Fruit fly (Drosophila melanogaster) whole organism, embryonic: ENCODE measurements around the gene uif.

Experiments
- Asciz ChIP-seq: fragments of 200-800 bp; sonication (Bioruptor generic); optimal IDR thresholded peaks from 2 replicates; lab custom pipeline; 2017; ENCODE audit warnings: missing biosample characterization, mild to moderate bottlenecking, missing genetic modification characterization, missing genetic modification reagents
- CG10321 ChIP-seq: fragments of 200-800 bp; sonication (Bioruptor generic); IDR thresholded peaks from 2 replicates; pipeline ENCODE4 v1.3.6; 2022; ENCODE audit warnings: missing biosample characterization, missing genetic modification characterization
- CG10543 ChIP-seq: fragments of 200-800 bp; sonication (Bioruptor generic); optimal IDR thresholded peaks from 3 replicates; lab custom pipeline; 2017; ENCODE audit warnings: missing biosample characterization, mild to moderate bottlenecking, missing genetic modification characterization, moderate library complexity
- CG11456 ChIP-seq: fragments of 200-800 bp; sonication (Bioruptor generic); IDR thresholded peaks from 3 replicates; pipeline ENCODE4 v1.3.6; 2022; ENCODE audit warnings: missing biosample characterization, missing genetic modification characterization
- CG12744 ChIP-seq: fragments of 200-800 bp; sonication (Bioruptor generic); optimal IDR thresholded peaks from 2 replicates; lab custom pipeline; 2016; ENCODE audit warnings: missing biosample characterization, missing genetic modification characterization
- CG14050 ChIP-seq: fragments of 200-800 bp; sonication (Bioruptor generic); IDR thresholded peaks from 3 replicates; pipeline ENCODE4 v1.3.6; 2022; ENCODE audit warnings: missing biosample characterization, missing genetic modification characterization
- CG1603 ChIP-seq: fragments of 200-800 bp; sonication (Bioruptor generic); optimal IDR thresholded peaks from 2 replicates; lab custom pipeline; 2019; ENCODE audit warnings: missing biosample characterization, mild to moderate bottlenecking, missing genetic modification characterization, moderate library complexity
- CG17568 ChIP-seq: fragments of 200-800 bp; sonication (Bioruptor generic); optimal IDR thresholded peaks from 2 replicates; lab custom pipeline; 2018; ENCODE audit warnings: missing biosample characterization, mild to moderate bottlenecking, missing genetic modification characterization, moderate library complexity
- CG17829 ChIP-seq: fragments of 200-800 bp; optimal IDR thresholded peaks from 2 replicates; lab custom pipeline; 2019; ENCODE audit warnings: missing biosample characterization, mild to moderate bottlenecking, missing genetic modification characterization, moderate library complexity
- CG18262 ChIP-seq: fragments of 200-800 bp; optimal IDR thresholded peaks from 3 replicates; lab custom pipeline; 2019; ENCODE audit warnings: missing biosample characterization, mild to moderate bottlenecking, missing genetic modification characterization, moderate library complexity
- CG18619 ChIP-seq: fragments of 200-800 bp; sonication (Bioruptor generic); optimal IDR thresholded peaks from 3 replicates; lab custom pipeline; 2017; ENCODE audit warnings: missing biosample characterization, mild to moderate bottlenecking, missing genetic modification characterization
- CG2678 ChIP-seq: fragments of 200-800 bp; sonication (Bioruptor generic); optimal IDR thresholded peaks from 3 replicates; lab custom pipeline; 2019; ENCODE audit warnings: missing biosample characterization, mild to moderate bottlenecking, missing genetic modification characterization, moderate library complexity
- CG30403 ChIP-seq: fragments of 200-800 bp; sonication (Bioruptor generic); optimal IDR thresholded peaks from 3 replicates; lab custom pipeline; 2016; ENCODE audit warnings: missing biosample characterization, missing genetic modification characterization
- CG30431 ChIP-seq: fragments of 200-800 bp; sonication (Bioruptor generic); optimal IDR thresholded peaks from 2 replicates; lab custom pipeline; 2017; ENCODE audit warnings: missing biosample characterization, missing genetic modification characterization
- CG3065 ChIP-seq: fragments of 200-800 bp; sonication (Bioruptor generic); optimal IDR thresholded peaks from 2 replicates; lab custom pipeline; 2016; ENCODE audit warnings: missing biosample characterization, missing genetic modification characterization
- CG32772 ChIP-seq: fragments of 200-800 bp; sonication (Bioruptor generic); IDR thresholded peaks from 2 replicates; pipeline ENCODE4 v1.3.6; 2022; ENCODE audit warnings: missing biosample characterization, missing genetic modification characterization
- CG3838 ChIP-seq: fragments of 200-800 bp; sonication (Bioruptor generic); optimal IDR thresholded peaks from 3 replicates; lab custom pipeline; 2016; ENCODE audit warnings: missing biosample characterization, missing genetic modification characterization
- CG3847 ChIP-seq: fragments of 200-800 bp; sonication (Bioruptor generic); IDR thresholded peaks from 2 replicates; pipeline ENCODE4 v1.3.6; 2022; ENCODE audit warnings: missing biosample characterization, missing genetic modification characterization
- CG43689 ChIP-seq: fragments of 200-800 bp; sonication (Bioruptor generic); IDR thresholded peaks from 2 replicates; pipeline ENCODE4 v1.3.6; 2022; ENCODE audit warnings: missing biosample characterization, missing genetic modification characterization
- CG6683 ChIP-seq: fragments of 200-800 bp; sonication (Bioruptor generic); optimal IDR thresholded peaks from 2 replicates; lab custom pipeline; 2017; ENCODE audit warnings: missing biosample characterization, mild to moderate bottlenecking, missing genetic modification characterization, missing genetic modification reagents
- CG6813 ChIP-seq: fragments of 200-800 bp; sonication (Bioruptor generic); optimal IDR thresholded peaks from 2 replicates; lab custom pipeline; 2017; ENCODE audit warnings: missing biosample characterization, missing genetic modification characterization, mild to moderate bottlenecking, moderate library complexity, missing genetic modification reagents
- CG7556 ChIP-seq: fragments of 200-800 bp; sonication (Bioruptor generic); optimal IDR thresholded peaks from 2 replicates; lab custom pipeline; 2017; ENCODE audit warnings: missing biosample characterization, mild to moderate bottlenecking, missing genetic modification characterization
- CG9876 ChIP-seq: fragments of 200-800 bp; sonication (Bioruptor generic); optimal IDR thresholded peaks from 2 replicates; lab custom pipeline; 2016; ENCODE audit warnings: missing biosample characterization, missing genetic modification characterization
- D ChIP-seq, 2 experiments: fragments of 200-800 bp in 1 of 2; fragments of >200 bp in 1 of 2; sonication (Bioruptor generic) in 1 of 2; optimal IDR thresholded peaks; 2 replicates in 1 of 2; 3 replicates in 1 of 2; lab custom pipeline; 2017; ENCODE audit warnings: mild to moderate bottlenecking in 1 of 2, missing biosample characterization in 1 of 2, missing genetic modification characterization in 1 of 2, missing genetic modification reagents in 1 of 2
- Dp ChIP-seq: fragments of 200-800 bp; sonication (Bioruptor generic); optimal IDR thresholded peaks from 2 replicates; lab custom pipeline; 2018; ENCODE audit warnings: missing biosample characterization, mild to moderate bottlenecking, missing genetic modification characterization, moderate library complexity
- NFAT ChIP-seq: fragments of 200-800 bp; sonication (Bioruptor generic); IDR thresholded peaks from 2 replicates; pipeline ENCODE4 v1.3.6; 2022; ENCODE audit warnings: missing biosample characterization, missing genetic modification characterization
- Scr ChIP-seq: fragments of 200-800 bp; sonication (Bioruptor generic); IDR thresholded peaks from 2 replicates; pipeline ENCODE4 v1.3.6; 2022; ENCODE audit warnings: missing biosample characterization, missing genetic modification characterization; ENCODE audit not compliant: partially characterized antibody
- Six4 ChIP-seq: fragments of 200-800 bp; sonication (Bioruptor generic); optimal IDR thresholded peaks from 2 replicates; lab custom pipeline; 2016; ENCODE audit warnings: missing biosample characterization, missing genetic modification characterization
- Sox100B ChIP-seq: fragments of 200-800 bp; sonication (Bioruptor generic); optimal IDR thresholded peaks from 3 replicates; lab custom pipeline; 2018; ENCODE audit warnings: missing biosample characterization, mild to moderate bottlenecking, missing genetic modification characterization
- amos ChIP-seq: fragments of 200-800 bp; sonication (Bioruptor generic); IDR thresholded peaks from 2 replicates; pipeline ENCODE4 v1.3.6; 2022; ENCODE audit warnings: missing biosample characterization, missing genetic modification characterization; ENCODE audit not compliant: partially characterized antibody
- caup ChIP-seq: fragments of 200-800 bp; sonication (Bioruptor generic); optimal IDR thresholded peaks from 3 replicates; lab custom pipeline; 2017; ENCODE audit warnings: missing biosample characterization, mild to moderate bottlenecking, missing genetic modification characterization, moderate library complexity; ENCODE audit not compliant: severe bottlenecking
- crc ChIP-seq: fragments of 200-800 bp; sonication (Bioruptor generic); optimal IDR thresholded peaks from 2 replicates; lab custom pipeline; 2016; ENCODE audit warnings: missing biosample characterization, missing genetic modification characterization
- da ChIP-seq: fragments of 200-800 bp; sonication (Bioruptor generic); optimal IDR thresholded peaks from 2 replicates; lab custom pipeline; 2016; ENCODE audit warnings: missing biosample characterization, missing genetic modification characterization
- dmrt11E ChIP-seq: fragments of 200-800 bp; sonication (Bioruptor generic); optimal IDR thresholded peaks from 3 replicates; lab custom pipeline; 2018; ENCODE audit warnings: missing biosample characterization, mild to moderate bottlenecking, missing genetic modification characterization, moderate library complexity
- emc ChIP-seq: fragments of 200-800 bp; sonication (Bioruptor generic); optimal IDR thresholded peaks from 2 replicates; lab custom pipeline; 2016; ENCODE audit warnings: missing biosample characterization, missing genetic modification characterization
- gsb ChIP-seq: fragments of 200-800 bp; sonication (Bioruptor generic); IDR thresholded peaks from 2 replicates; pipeline ENCODE4 v1.3.6; 2022; ENCODE audit warnings: missing biosample characterization, missing genetic modification characterization
- kay ChIP-seq: fragments of 200-800 bp; sonication (Bioruptor generic); optimal IDR thresholded peaks from 2 replicates; lab custom pipeline; 2016; ENCODE audit warnings: missing biosample characterization, missing genetic modification characterization
- ken ChIP-seq: fragments of 200-800 bp; sonication (Bioruptor generic); IDR thresholded peaks from 3 replicates; pipeline ENCODE4 v1.3.6; 2022; ENCODE audit warnings: missing biosample characterization, missing genetic modification characterization
- lov ChIP-seq, 2 experiments: fragments of 200-800 bp in 1 of 2; fragments of >200 bp in 1 of 2; sonication (Bioruptor generic) in 1 of 2; IDR thresholded peaks in 1 of 2; optimal IDR thresholded peaks in 1 of 2; 2 replicates in 1 of 2; 3 replicates in 1 of 2; pipeline versions ENCODE4 v1.3.6 to Lab custom; 2017 to 2022; ENCODE audit warnings: missing biosample characterization in 1 of 2, missing genetic modification characterization in 1 of 2
- mirr ChIP-seq: fragments of 200-800 bp; sonication (Bioruptor generic); optimal IDR thresholded peaks from 3 replicates; lab custom pipeline; 2018; ENCODE audit warnings: missing biosample characterization, mild to moderate bottlenecking, missing genetic modification characterization
- nerfin-2 ChIP-seq: fragments of 200-800 bp; sonication (Bioruptor generic); IDR thresholded peaks from 2 replicates; pipeline ENCODE4 v1.3.6; 2022; ENCODE audit warnings: missing biosample characterization, missing genetic modification characterization; ENCODE audit not compliant: partially characterized antibody
- odd ChIP-seq: fragments of 200-800 bp; sonication (Bioruptor generic); optimal IDR thresholded peaks from 2 replicates; lab custom pipeline; 2017; ENCODE audit warnings: missing biosample characterization, mild to moderate bottlenecking, missing genetic modification characterization
- ranshi ChIP-seq: fragments of 200-800 bp; sonication (Bioruptor generic); IDR thresholded peaks from 2 replicates; pipeline ENCODE4 v1.3.6; 2022; ENCODE audit warnings: missing biosample characterization, missing genetic modification characterization
- scrt ChIP-seq: fragments of 200-800 bp; sonication (Bioruptor generic); optimal IDR thresholded peaks from 2 replicates; lab custom pipeline; 2018; ENCODE audit warnings: missing biosample characterization, mild to moderate bottlenecking, missing genetic modification characterization, moderate library complexity
- slbo ChIP-seq: fragments of 200-800 bp; sonication (Bioruptor generic); IDR thresholded peaks from 2 replicates; pipeline ENCODE4 v1.3.6; 2022; ENCODE audit warnings: missing biosample characterization, missing genetic modification characterization
- sqz ChIP-seq: fragments of 200-800 bp; sonication (Bioruptor generic); optimal IDR thresholded peaks from 3 replicates; lab custom pipeline; 2018; ENCODE audit warnings: missing biosample characterization, mild to moderate bottlenecking, missing genetic modification characterization
- sr ChIP-seq: fragments of 200-800 bp; sonication (Bioruptor generic); IDR thresholded peaks from 3 replicates; pipeline ENCODE4 v1.3.6; 2022; ENCODE audit warnings: missing biosample characterization, missing genetic modification characterization
- tio ChIP-seq: fragments of 200-800 bp; sonication (Bioruptor generic); optimal IDR thresholded peaks from 2 replicates; lab custom pipeline; 2017; ENCODE audit warnings: missing biosample characterization, missing genetic modification characterization, inconsistent platforms
- wor ChIP-seq: fragments of 200-800 bp; sonication (Bioruptor generic); IDR thresholded peaks from 2 replicates; pipeline ENCODE4 v1.3.6; 2022; ENCODE audit warnings: missing biosample characterization, missing genetic modification characterization

Gene uif

dm6 chr2L:7038404-7039341, 28.5 kb upstream of the uif start (continued):
- peak; percentile 16 for TF ChIP-seq CG2678 (tag; lab: Kevin White, UChicago)
- TF ChIP-seq kay (GFP tag; lab: Kevin White, UChicago) = peak; percentile 27
- no peak for TF ChIP-seq CG18262 (tag; lab: Kevin White, UChicago)
- no peak for TF ChIP-seq Scr (GFP tag; lab: Robert Waterston, UW)
- no peak for TF ChIP-seq CG12744 (GFP tag; lab: Kevin White, UChicago)
- no peak for TF ChIP-seq CG17829 (tag; lab: Kevin White, UChicago)
- no peak for TF ChIP-seq CG6813
- no peak for TF ChIP-seq crc (GFP tag; lab: Kevin White, UChicago)
- TF ChIP-seq ranshi (GFP tag; lab: Robert Waterston, UW) = no peak
- TF ChIP-seq odd = no peak
- TF ChIP-seq tio (GFP tag; lab: Kevin White, UChicago) = no peak
- no peak for TF ChIP-seq CG3838
- TF ChIP-seq CG3847 (GFP tag; lab: Robert Waterston, UW) = no peak
- TF ChIP-seq CG30431 = no peak
- TF ChIP-seq CG6683 (GFP tag; lab: Kevin White, UChicago) = no peak
- no peak for TF ChIP-seq ken (GFP tag; lab: Robert Waterston, UW)
- TF ChIP-seq sqz (GFP tag; lab: Kevin White, UChicago) = peak; percentile 41
- TF ChIP-seq CG17568 (GFP tag; lab: Kevin White, UChicago) = peak; percentile 31
- TF ChIP-seq lov (optimal IDR thresholded peaks at IDR 0.05; lab: Kevin White, UChicago) = no peak
- no peak for TF ChIP-seq lov (GFP tag; IDR thresholded peaks at IDR 0.05; lab: Robert Waterston, UW)
- TF ChIP-seq Sox100B (GFP tag; lab: Kevin White, UChicago) = no peak
- peak; percentile 1 for TF ChIP-seq CG10543
- TF ChIP-seq gsb (GFP tag; lab: Robert Waterston, UW) = no peak
- no peak for TF ChIP-seq da (GFP tag; lab: Kevin White, UChicago)
- TF ChIP-seq slbo = no peak
- TF ChIP-seq CG32772 (GFP tag; lab: Robert Waterston, UW) = no peak
- no peak for TF ChIP-seq mirr
- TF ChIP-seq scrt (GFP tag; lab: Kevin White, UChicago) = peak; percentile 17
- no peak for TF ChIP-seq nerfin-2 (GFP tag; lab: Robert Waterston, UW)
- TF ChIP-seq CG11456 (GFP tag; lab: Robert Waterston, UW) = no peak
- TF ChIP-seq sr = peak; percentile 96
- no peak for TF ChIP-seq Six4
- no peak for TF ChIP-seq CG10321
- TF ChIP-seq wor = no peak
- no peak for TF ChIP-seq dmrt11E (tag; lab: Kevin White, UChicago)
- TF ChIP-seq CG3065 (GFP tag; lab: Kevin White, UChicago) = no peak
- no peak for TF ChIP-seq CG18619
- no peak for TF ChIP-seq Asciz (GFP tag; lab: Kevin White, UChicago)
- TF ChIP-seq, all 482 proteins: peak for 30

- TF ChIP-seq CG30403 (GFP tag; lab: Kevin White, UChicago) (peak; percentile 18), CG9876 (no peak), emc (peak; percentile 9), Dp (GFP tag; lab: Kevin White, UChicago) (peak; percentile 63), CG1603 (peak; percentile 65), CG7556 (GFP tag; lab: Kevin White, UChicago) (no peak), D (optimal IDR thresholded peaks at IDR 0.05; lab: Kevin White, UChicago) (no peak), D (GFP tag; optimal IDR thresholded peaks at IDR 0.05; lab: Kevin White, UChicago) (no peak), caup (GFP tag; lab: Kevin White, UChicago) (no peak), CG43689 (GFP tag; lab: Robert Waterston, UW) (no peak), NFAT (GFP tag; lab: Robert Waterston, UW) (0 out of 2 replicates have a peak, but pooled peaks have one; percentile 3), CG14050 (GFP tag; lab: Robert Waterston, UW) (no peak), amos (GFP tag; lab: Robert Waterston, UW) (peak; percentile 90)
Observed at dm6 chr2L:7037773-7038327, 27.7 kb upstream of the uif start, which contains the start of gene milt. TSS of gene milt (plus strand) at chr2L:7037823.
